Worm (Caenorhabditis elegans): ENCODE data around the gene Y32F6B.1.
"Not testable (repeated sequence)": the region's sequence is repeated elsewhere in the genome, so short reads cannot be mapped to it uniquely, and the experiment has no call there.

- not testable (repeated sequence) for TF ChIP-seq ama-1 (optimal IDR thresholded peaks at IDR 0.05); pes-1 (GFP tag; IDR thresholded peaks at IDR 0.05); aly-1 (tag; optimal IDR thresholded peaks at IDR 0.05); hmbx-1 (tag; optimal IDR thresholded peaks at IDR 0.05); B0310.2 (tag; optimal IDR thresholded peaks at IDR 0.05); hmg-4 (GFP tag; optimal IDR thresholded peaks at IDR 0.05)
- peak; percentile 58; the same call in 1 of the 2 replicates for TF ChIP-seq tbx-11 (GFP tag; IDR thresholded peaks at IDR 0.05)
Measured at ce11 chrV:10450355-10450754, 34.2 kb downstream of the Y32F6B.1 start.

Measured in whole organism, early embryonic.